Worm (Caenorhabditis elegans): ENCODE results near the gene F44D12.19.

DNA sequence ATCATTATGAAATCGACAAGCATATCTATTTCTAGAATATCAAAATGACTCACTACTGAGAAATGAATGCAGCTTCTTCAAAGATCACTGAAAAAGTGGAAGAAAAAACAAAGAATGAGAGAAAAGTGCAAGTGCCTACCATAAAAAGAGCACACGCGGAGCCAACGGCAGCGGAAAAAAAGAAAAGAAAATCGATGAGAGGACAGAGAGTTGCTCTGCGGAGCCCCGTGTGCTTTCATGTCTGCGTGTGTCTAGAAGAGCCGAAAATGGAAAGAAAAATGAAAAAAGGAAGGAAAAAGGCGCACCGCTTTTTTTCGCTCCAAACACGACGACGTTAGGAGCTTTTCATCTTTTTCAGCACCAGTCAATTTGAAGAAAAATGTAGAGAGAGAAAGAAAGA, 41.3 kb downstream of the F44D12.19 start, which contains the start of gene ipla-7:
- TF ChIP-seq snpc-4 (tag; optimal IDR thresholded peaks at IDR 0.05) (no peak), elt-1 (tag; optimal IDR thresholded peaks at IDR 0.05; ENCODE audit: borderline replicate concordance, insufficient read depth) (no peak), sem-2 (GFP tag; optimal IDR thresholded peaks at IDR 0.05) (no peak)
